Fruit fly (Drosophila melanogaster) whole organism, embryonic: Measurements from ENCODE around the gene Bruce.
A peak's percentile ranks its signal among the peaks of the same experiment; 100 is the strongest.

Experiments
- Abd-B ChIP-seq: fragments of 200-800 bp; sonication (Bioruptor generic); optimal IDR thresholded peaks from 2 replicates; lab custom pipeline; 2018; ENCODE audit warnings: missing biosample characterization, mild to moderate bottlenecking, missing genetic modification characterization, moderate library complexity
- B-H2 ChIP-seq: fragments of 200-800 bp; sonication (Bioruptor generic); optimal IDR thresholded peaks from 2 replicates; lab custom pipeline; 2018; ENCODE audit warnings: missing biosample characterization, mild to moderate bottlenecking, missing genetic modification characterization
- Bgb ChIP-seq: fragments of 200-800 bp; sonication (Bioruptor generic); IDR thresholded peaks from 2 replicates; pipeline ENCODE4 v1.3.6; 2022; ENCODE audit warnings: missing biosample characterization, missing genetic modification characterization; ENCODE audit not compliant: partially characterized antibody
- CG11696 ChIP-seq: fragments of 200-800 bp; sonication (Bioruptor generic); IDR thresholded peaks from 2 replicates; pipeline ENCODE4 v1.3.6; 2022; ENCODE audit warnings: missing biosample characterization, missing genetic modification characterization
- CG12219 ChIP-seq: fragments of 200-800 bp; sonication (Bioruptor generic); optimal IDR thresholded peaks from 3 replicates; lab custom pipeline; 2018; ENCODE audit warnings: missing biosample characterization, mild to moderate bottlenecking, missing genetic modification characterization
- CG13624 ChIP-seq: fragments of 200-800 bp; sonication (Bioruptor generic); optimal IDR thresholded peaks from 2 replicates; lab custom pipeline; 2016; ENCODE audit warnings: missing biosample characterization, missing genetic modification characterization
- CG16813 ChIP-seq: fragments of 200-800 bp; sonication (Bioruptor generic); IDR thresholded peaks from 3 replicates; pipeline ENCODE4 v1.3.6; 2022; ENCODE audit warnings: missing biosample characterization, missing genetic modification characterization; ENCODE audit not compliant: partially characterized antibody
- CG17385 ChIP-seq: fragments of 200-800 bp; sonication (Bioruptor generic); optimal IDR thresholded peaks from 3 replicates; lab custom pipeline; 2018; ENCODE audit warnings: missing biosample characterization, mild to moderate bottlenecking, missing genetic modification characterization
- CG17568 ChIP-seq: fragments of 200-800 bp; sonication (Bioruptor generic); optimal IDR thresholded peaks from 2 replicates; lab custom pipeline; 2018; ENCODE audit warnings: missing biosample characterization, mild to moderate bottlenecking, missing genetic modification characterization, moderate library complexity
- CG17612 ChIP-seq: fragments of 200-800 bp; sonication (Bioruptor generic); IDR thresholded peaks from 2 replicates; pipeline ENCODE4 v1.3.6; 2022; ENCODE audit warnings: missing biosample characterization, missing genetic modification characterization
- CG2889 ChIP-seq: fragments of 200-800 bp; sonication (Bioruptor generic); IDR thresholded peaks from 3 replicates; pipeline ENCODE4 v1.3.6; 2022; ENCODE audit warnings: missing biosample characterization, missing genetic modification characterization
- CG30431 ChIP-seq: fragments of 200-800 bp; sonication (Bioruptor generic); optimal IDR thresholded peaks from 2 replicates; lab custom pipeline; 2017; ENCODE audit warnings: missing biosample characterization, missing genetic modification characterization
- CG3726 ChIP-seq: fragments of 200-800 bp; sonication (Bioruptor generic); IDR thresholded peaks from 3 replicates; pipeline ENCODE4, ENCODE4 v1.3.6; 2022; ENCODE audit warnings: missing biosample characterization, missing genetic modification characterization
- CG5180 ChIP-seq: fragments of 200-800 bp; sonication (Bioruptor generic); optimal IDR thresholded peaks from 3 replicates; lab custom pipeline; 2017; ENCODE audit warnings: missing biosample characterization, missing genetic modification characterization, mild to moderate bottlenecking, moderate library complexity, missing genetic modification reagents
- CG6854 ChIP-seq: fragments of 200-800 bp; sonication (Bioruptor generic); optimal IDR thresholded peaks from 3 replicates; lab custom pipeline; 2017; ENCODE audit warnings: missing biosample characterization, mild to moderate bottlenecking, missing genetic modification characterization
- Chrac-16 ChIP-seq: fragments of 200-800 bp; sonication (Bioruptor generic); optimal IDR thresholded peaks from 3 replicates; lab custom pipeline; 2016; ENCODE audit warnings: missing biosample characterization, missing genetic modification characterization
- Deaf1 ChIP-seq: fragments of 200-800 bp; optimal IDR thresholded peaks from 3 replicates; lab custom pipeline; 2019; ENCODE audit warnings: missing biosample characterization, mild to moderate bottlenecking, missing genetic modification characterization, moderate library complexity
- Dp ChIP-seq: fragments of 200-800 bp; sonication (Bioruptor generic); optimal IDR thresholded peaks from 2 replicates; lab custom pipeline; 2018; ENCODE audit warnings: missing biosample characterization, mild to moderate bottlenecking, missing genetic modification characterization, moderate library complexity
- E2f2 ChIP-seq: fragments of 200-800 bp; sonication (Bioruptor generic); IDR thresholded peaks from 2 replicates; pipeline ENCODE4 v1.3.6; 2022; ENCODE audit warnings: missing biosample characterization, missing genetic modification characterization
- Ets65A ChIP-seq: fragments of 200-800 bp; sonication (Bioruptor generic); peaks from one replicate; lab custom pipeline; 2016; ENCODE audit warnings: missing biosample characterization, missing genetic modification characterization
- Gsc ChIP-seq: fragments of 200-800 bp; sonication (Bioruptor generic); IDR thresholded peaks from 2 replicates; pipeline ENCODE4 v1.3.6; 2022; ENCODE audit warnings: missing biosample characterization, missing genetic modification characterization
- Lhr ChIP-seq: fragments of 200-800 bp; sonication (Bioruptor generic); optimal IDR thresholded peaks from 3 replicates; lab custom pipeline; 2017; ENCODE audit warnings: mild to moderate bottlenecking, missing biosample characterization, missing genetic modification reagents, missing genetic modification characterization
- NK7.1 ChIP-seq: fragments of 200-800 bp; sonication (Bioruptor generic); optimal IDR thresholded peaks from 3 replicates; lab custom pipeline; 2016; ENCODE audit warnings: missing biosample characterization, missing genetic modification characterization
- Nf-YA ChIP-seq: fragments of 200-800 bp; sonication (Bioruptor generic); IDR thresholded peaks from 2 replicates; pipeline ENCODE4 v1.3.6; 2022; ENCODE audit warnings: missing biosample characterization, missing genetic modification characterization
- Oaz ChIP-seq: fragments of 200-800 bp; sonication (Bioruptor generic); IDR thresholded peaks from 2 replicates; pipeline ENCODE4 v1.3.6; 2022; ENCODE audit warnings: missing biosample characterization, missing genetic modification characterization
- Tbp ChIP-seq: fragments of >200 bp; optimal IDR thresholded peaks from 2 replicates; lab custom pipeline; 2018; ENCODE audit warnings: missing biosample characterization, missing genetic modification characterization
- Xrp1 ChIP-seq: fragments of 200-800 bp; sonication (Bioruptor generic); IDR thresholded peaks from 2 replicates; pipeline ENCODE4 v1.3.6; 2022; ENCODE audit warnings: missing biosample characterization, missing genetic modification characterization
- YL-1 ChIP-seq: fragments of 200-800 bp; sonication (Bioruptor generic); optimal IDR thresholded peaks from 3 replicates; lab custom pipeline; 2017; ENCODE audit warnings: missing biosample characterization, mild to moderate bottlenecking, missing genetic modification characterization
- ac ChIP-seq: fragments of 200-800 bp; sonication (Bioruptor generic); optimal IDR thresholded peaks from 3 replicates; lab custom pipeline; 2017; ENCODE audit warnings: missing biosample characterization, mild to moderate bottlenecking, missing genetic modification characterization
- bigmax ChIP-seq: fragments of 200-800 bp; sonication (Bioruptor generic); optimal IDR thresholded peaks from 2 replicates; lab custom pipeline; 2018; ENCODE audit warnings: missing biosample characterization, mild to moderate bottlenecking, missing genetic modification characterization
- croc ChIP-seq: fragments of 200-800 bp; sonication (Bioruptor generic); conservative IDR thresholded peaks from 3 replicates; pipeline ENCODE4 v1.3.6; 2022; ENCODE audit warnings: missing biosample characterization, missing genetic modification characterization
- dan ChIP-seq: fragments of 200-800 bp; sonication (Bioruptor generic); IDR thresholded peaks from 2 replicates; pipeline ENCODE4 v1.3.6; 2022; ENCODE audit warnings: missing biosample characterization, missing genetic modification characterization
- dysf ChIP-seq: fragments of 200-800 bp; sonication (Bioruptor generic); IDR thresholded peaks from 3 replicates; pipeline ENCODE4 v1.3.6; 2022; ENCODE audit warnings: missing biosample characterization, missing genetic modification characterization
- emc ChIP-seq: fragments of 200-800 bp; sonication (Bioruptor generic); optimal IDR thresholded peaks from 2 replicates; lab custom pipeline; 2016; ENCODE audit warnings: missing biosample characterization, missing genetic modification characterization
- en ChIP-seq: fragments of 200-800 bp; sonication (Bioruptor generic); optimal IDR thresholded peaks from 2 replicates; lab custom pipeline; 2016; ENCODE audit warnings: missing biosample characterization, missing genetic modification characterization
- esg ChIP-seq: fragments of 200-800 bp; sonication (Bioruptor generic); conservative IDR thresholded peaks from 2 replicates; pipeline ENCODE4 v1.3.6; 2022; ENCODE audit warnings: missing biosample characterization, missing genetic modification characterization
- fu2 ChIP-seq: fragments of 200-800 bp; sonication (Bioruptor generic); optimal IDR thresholded peaks from 2 replicates; lab custom pipeline; 2016; ENCODE audit warnings: missing biosample characterization, missing genetic modification characterization
- gro ChIP-seq: fragments of 200-800 bp; sonication (Bioruptor generic); optimal IDR thresholded peaks from 2 replicates; lab custom pipeline; 2016; ENCODE audit warnings: missing biosample characterization, missing genetic modification characterization
- inv ChIP-seq: fragments of 200-800 bp; sonication (Bioruptor generic); IDR thresholded peaks from 2 replicates; pipeline ENCODE4 v1.3.6; 2022; ENCODE audit warnings: missing biosample characterization, missing genetic modification characterization; ENCODE audit not compliant: partially characterized antibody
- lov ChIP-seq, 2 experiments: fragments of 200-800 bp in 1 of 2; fragments of >200 bp in 1 of 2; sonication (Bioruptor generic) in 1 of 2; IDR thresholded peaks in 1 of 2; optimal IDR thresholded peaks in 1 of 2; 2 replicates in 1 of 2; 3 replicates in 1 of 2; pipeline versions ENCODE4 v1.3.6 to Lab custom; 2017 to 2022; ENCODE audit warnings: missing biosample characterization in 1 of 2, missing genetic modification characterization in 1 of 2
- maf-S ChIP-seq: fragments of 200-800 bp; sonication (Bioruptor generic); optimal IDR thresholded peaks from 2 replicates; lab custom pipeline; 2016; ENCODE audit warnings: missing biosample characterization, missing genetic modification characterization
- nerfin-1 ChIP-seq: fragments of 200-800 bp; sonication (Bioruptor generic); optimal IDR thresholded peaks from 3 replicates; lab custom pipeline; 2019; ENCODE audit warnings: missing biosample characterization, mild to moderate bottlenecking, missing genetic modification characterization, moderate library complexity
- nerfin-2 ChIP-seq: fragments of 200-800 bp; sonication (Bioruptor generic); IDR thresholded peaks from 2 replicates; pipeline ENCODE4 v1.3.6; 2022; ENCODE audit warnings: missing biosample characterization, missing genetic modification characterization; ENCODE audit not compliant: partially characterized antibody
- pfk ChIP-seq: fragments of 200-800 bp; sonication (Bioruptor generic); optimal IDR thresholded peaks from 2 replicates; lab custom pipeline; 2018; ENCODE audit warnings: missing biosample characterization, mild to moderate bottlenecking, missing genetic modification characterization, moderate library complexity
- sim ChIP-seq: fragments of 200-800 bp; sonication (Bioruptor generic); IDR thresholded peaks from 2 replicates; pipeline ENCODE4 v1.3.6; 2022; ENCODE audit warnings: missing biosample characterization, missing genetic modification characterization
- slbo ChIP-seq: fragments of 200-800 bp; sonication (Bioruptor generic); IDR thresholded peaks from 2 replicates; pipeline ENCODE4 v1.3.6; 2022; ENCODE audit warnings: missing biosample characterization, missing genetic modification characterization
- tx ChIP-seq: fragments of 200-800 bp; sonication (Bioruptor generic); optimal IDR thresholded peaks from 2 replicates; lab custom pipeline; 2016; ENCODE audit warnings: missing biosample characterization, missing genetic modification characterization
- unc-4 ChIP-seq: fragments of 200-800 bp; sonication (Bioruptor generic); IDR thresholded peaks from 2 replicates; pipeline ENCODE4 v1.3.6; 2022; ENCODE audit warnings: missing biosample characterization, missing genetic modification characterization; ENCODE audit not compliant: partially characterized antibody
- vnd ChIP-seq: fragments of 200-800 bp; sonication (Bioruptor generic); IDR thresholded peaks from 3 replicates; pipeline ENCODE4 v1.3.6; 2022; ENCODE audit warnings: missing biosample characterization, missing genetic modification characterization; ENCODE audit not compliant: partially characterized antibody

Bruce gene

DNA sequence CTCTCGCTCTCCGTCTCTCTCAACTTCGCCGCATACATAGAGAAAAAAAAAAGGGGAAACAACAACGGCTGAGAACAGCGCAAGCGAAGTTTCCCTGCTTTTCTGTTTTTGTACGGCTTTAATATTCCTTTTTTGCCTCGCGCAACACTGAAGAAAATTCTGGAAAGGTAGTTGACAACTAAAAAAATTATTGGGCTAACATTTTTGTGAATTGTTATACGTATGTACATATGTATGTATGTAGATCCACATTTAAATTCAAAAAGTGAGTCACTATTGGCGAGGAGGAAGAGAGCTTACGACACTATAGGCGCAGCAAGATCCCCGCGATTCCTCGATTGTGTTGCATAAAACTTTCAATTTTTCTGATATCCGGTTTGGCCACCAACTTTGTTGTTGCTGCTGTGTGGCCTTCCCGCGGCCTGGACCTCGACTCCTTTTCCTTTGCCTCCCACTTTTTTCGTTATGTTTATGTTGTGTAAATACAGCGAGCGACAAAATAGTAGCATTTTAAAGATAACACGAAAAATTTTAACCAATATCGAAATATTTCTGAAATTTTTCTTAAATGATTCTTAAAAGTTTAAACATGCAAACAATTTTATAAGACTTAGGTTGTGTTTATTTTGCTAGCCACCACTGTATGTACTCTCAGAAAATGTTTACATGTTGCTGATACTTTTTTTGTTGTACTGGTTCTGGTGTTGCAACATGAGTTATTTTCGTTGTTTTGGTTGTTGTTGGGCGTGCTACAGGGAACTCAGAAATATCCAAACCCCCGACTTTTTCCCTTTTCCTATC, 25.6 kb upstream of the Bruce start (continued):
- TF ChIP-seq bigmax (GFP tag; lab: Kevin White, UChicago) (no peak), CG16813 (GFP tag; lab: Robert Waterston, UW) (no peak), ac (GFP tag; lab: Kevin White, UChicago) (peak; percentile 48), CG13624 (GFP tag; lab: Kevin White, UChicago) (peak; percentile 70), emc (GFP tag; lab: Kevin White, UChicago) (no peak), croc (GFP tag; lab: Robert Waterston, UW) (peak; percentile 71), dysf (GFP tag; lab: Robert Waterston, UW) (no peak), maf-S (GFP tag; lab: Kevin White, UChicago) (peak; percentile 71), CG5180 (peak; percentile 8), CG30431 (GFP tag; lab: Kevin White, UChicago) (peak; percentile 63), Deaf1 (tag; lab: Kevin White, UChicago) (peak; percentile 46), Nf-YA (GFP tag; lab: Robert Waterston, UW) (no peak), NK7.1 (GFP tag; lab: Kevin White, UChicago) (peak; percentile 72), slbo (GFP tag; lab: Robert Waterston, UW) (no peak), CG11696 (no peak), Oaz (GFP tag; lab: Robert Waterston, UW) (no peak), Dp (GFP tag; lab: Kevin White, UChicago) (no peak), Ets65A (GFP tag; lab: Kevin White, UChicago) (peak; percentile 74), Bgb (no peak), dan (GFP tag; lab: Robert Waterston, UW) (no peak), CG3726 (GFP tag; lab: Robert Waterston, UW) (no peak), en (GFP tag; lab: Kevin White, UChicago) (peak; percentile 70), CG17568 (GFP tag; lab: Kevin White, UChicago) (no peak), Tbp (GFP tag; lab: Kevin White, UChicago) (no peak), YL-1 (peak; percentile 26), Gsc (GFP tag; lab: Robert Waterston, UW) (no peak), tx (GFP tag; lab: Kevin White, UChicago) (peak; percentile 70), E2f2 (GFP tag; lab: Robert Waterston, UW) (no peak), Abd-B (GFP tag; lab: Kevin White, UChicago) (peak; percentile 29), CG2889 (no peak), Xrp1 (GFP tag; lab: Robert Waterston, UW) (no peak), inv (GFP tag; lab: Robert Waterston, UW) (no peak), unc-4 (GFP tag; lab: Robert Waterston, UW) (no peak), fu2 (peak; percentile 77), vnd (GFP tag; lab: Robert Waterston, UW) (no peak), CG17385 (GFP tag; lab: Kevin White, UChicago) (peak; percentile 80), Lhr (peak; percentile 55), pfk (GFP tag; lab: Kevin White, UChicago) (no peak), nerfin-1 (no peak), CG6854 (GFP tag; lab: Kevin White, UChicago) (peak; percentile 81), lov (optimal IDR thresholded peaks at IDR 0.05; lab: Kevin White, UChicago) (no peak), lov (GFP tag; IDR thresholded peaks at IDR 0.05; lab: Robert Waterston, UW) (no peak), B-H2 (GFP tag; lab: Kevin White, UChicago) (no peak), sim (no peak), nerfin-2 (GFP tag; lab: Robert Waterston, UW) (no peak), CG17612 (no peak), CG12219 (GFP tag; lab: Kevin White, UChicago) (peak; percentile 77), esg (GFP tag; lab: Robert Waterston, UW) (no peak; the same call in 1 of the 2 replicates), Chrac-16 (peak; percentile 79), gro (GFP tag; lab: Kevin White, UChicago) (peak; percentile 51)
